Worm (Caenorhabditis elegans) whole organism, mixed stage, embryonic: ENCODE data around the gene rheb-1.
"Not testable (repeated sequence)": the region's sequence is repeated elsewhere in the genome, so short reads cannot be mapped to it uniquely, and the experiment has no call there.

Experiments used
- bed-3 ChIP-seq: fragments of 200-800 bp; sonication (Bioruptor generic); optimal IDR thresholded peaks from 3 replicates; lab custom pipeline; 2018; ENCODE audit warnings: mild to moderate bottlenecking, missing genetic modification characterization, moderate library complexity, missing compliant biosample characterization
- blmp-1 ChIP-seq: fragments of 150-350 bp; optimal IDR thresholded peaks from 2 replicates; lab custom pipeline; 2014; ENCODE audit warnings: missing biosample characterization, missing genetic modification characterization
- ceh-83 ChIP-seq: fragments of 200-800 bp; sonication (Bioruptor generic); optimal IDR thresholded peaks from 2 replicates; lab custom pipeline; 2018; ENCODE audit warnings: mild to moderate bottlenecking, missing genetic modification characterization, missing compliant biosample characterization
- ces-1 ChIP-seq: fragments of 150-350 bp; optimal IDR thresholded peaks from 2 replicates; lab custom pipeline; 2014; ENCODE audit warnings: missing biosample characterization, missing genetic modification reagents, missing genetic modification characterization
- cnd-1 ChIP-seq: fragments of 200-800 bp; sonication (Bioruptor generic); optimal IDR thresholded peaks from 2 replicates; lab custom pipeline; 2018; ENCODE audit warnings: mild to moderate bottlenecking, missing genetic modification characterization, missing compliant biosample characterization
- drap-1 ChIP-seq: fragments of 200-800 bp; sonication (Bioruptor generic); optimal IDR thresholded peaks from 3 replicates; lab custom pipeline; 2018; ENCODE audit warnings: mild to moderate bottlenecking, missing genetic modification characterization, missing compliant biosample characterization
- elt-1 ChIP-seq: sonication (generic microtip); optimal IDR thresholded peaks from 2 replicates; lab custom pipeline; 2017; ENCODE audit warnings: missing genetic modification characterization, mild to moderate bottlenecking, missing compliant biosample characterization, antibody characterized with exemption, moderate library complexity, borderline replicate concordance; ENCODE audit not compliant: insufficient read depth
- elt-3 ChIP-seq: fragments of 150-350 bp; optimal IDR thresholded peaks from 2 replicates; lab custom pipeline; 2014; ENCODE audit warnings: missing biosample characterization, missing genetic modification characterization
- flh-1 ChIP-seq: fragments of 200-800 bp; sonication (Bioruptor generic); optimal IDR thresholded peaks from 2 replicates; lab custom pipeline; 2018; ENCODE audit warnings: mild to moderate bottlenecking, missing genetic modification characterization, moderate library complexity, missing compliant biosample characterization
- hlh-1 ChIP-seq: fragments of 150-350 bp; optimal IDR thresholded peaks from 2 replicates; lab custom pipeline; 2014; ENCODE audit warnings: missing biosample characterization, missing genetic modification reagents, missing genetic modification characterization
- lin-32 ChIP-seq: fragments of 200-800 bp; sonication (Bioruptor generic); optimal IDR thresholded peaks from 2 replicates; lab custom pipeline; 2018; ENCODE audit warnings: mild to moderate bottlenecking, missing genetic modification characterization, missing compliant biosample characterization
- lsy-2 ChIP-seq: fragments of 150-350 bp; optimal IDR thresholded peaks from 2 replicates; lab custom pipeline; 2014; ENCODE audit warnings: missing biosample characterization, missing genetic modification characterization
- mab-5 ChIP-seq: fragments of 150-350 bp; optimal IDR thresholded peaks from 2 replicates; lab custom pipeline; 2014; ENCODE audit warnings: missing biosample characterization, missing genetic modification characterization
- mep-1 ChIP-seq: fragments of 150-350 bp; optimal IDR thresholded peaks from 2 replicates; lab custom pipeline; 2017; ENCODE audit warnings: missing biosample characterization, missing genetic modification reagents, missing genetic modification characterization, inconsistent platforms
- mls-2 ChIP-seq: sonication (generic microtip); optimal IDR thresholded peaks from 2 replicates; lab custom pipeline; 2016; ENCODE audit warnings: mild to moderate bottlenecking, missing genetic modification characterization, moderate library complexity, missing compliant biosample characterization
- nhr-237 ChIP-seq: fragments of 150-350 bp; optimal IDR thresholded peaks from 2 replicates; lab custom pipeline; 2014; ENCODE audit warnings: missing biosample characterization, missing genetic modification characterization
- pha-4 ChIP-seq: fragments of 150-350 bp; optimal IDR thresholded peaks from 2 replicates; lab custom pipeline; 2018; ENCODE audit warnings: missing biosample characterization, missing genetic modification reagents, missing genetic modification characterization
- tbx-8 ChIP-seq: fragments of 200-800 bp; sonication (Bioruptor generic); optimal IDR thresholded peaks from 2 replicates; lab custom pipeline; 2018; ENCODE audit warnings: mild to moderate bottlenecking, missing genetic modification characterization, moderate library complexity, missing compliant biosample characterization
- unc-39 ChIP-seq: fragments of 150-350 bp; optimal IDR thresholded peaks from 2 replicates; lab custom pipeline; 2014; ENCODE audit warnings: missing biosample characterization, missing genetic modification characterization
- unc-62 ChIP-seq: fragments of 150-350 bp; optimal IDR thresholded peaks from 2 replicates; lab custom pipeline; 2014; ENCODE audit warnings: missing biosample characterization, missing genetic modification reagents, missing genetic modification characterization
- zip-8 ChIP-seq: fragments of 150-350 bp; optimal IDR thresholded peaks from 2 replicates; lab custom pipeline; 2014; ENCODE audit warnings: missing biosample characterization, missing genetic modification characterization
- ztf-11 ChIP-seq: fragments of 150-350 bp; optimal IDR thresholded peaks from 2 replicates; lab custom pipeline; 2014; ENCODE audit warnings: missing biosample characterization, missing genetic modification characterization

The rheb-1 gene

ce11 chrIII:9420231-9420630, 35.6 kb downstream of the rheb-1 start, which contains the start of gene T26G10.4:
TSS of gene T26G10.4 (plus strand) at chrIII:9420531.
- TF ChIP-seq lin-32 (GFP tag; lab: Kevin White, UChicago); hlh-1 (tag; lab: Kevin White, UChicago); mep-1 (tag; lab: Kevin White, UChicago): not testable (repeated sequence)

ce11 chrIII:9413340-9413739, 42.5 kb downstream of the rheb-1 start, which contains the start of gene T26G10.3:
TSS of gene T26G10.3 (minus strand) at chrIII:9413440.
- TF ChIP-seq unc-39 (tag; lab: Kevin White, UChicago) (no peak), ztf-11 (tag; lab: Kevin White, UChicago) (no peak), pha-4 (no peak), unc-62 (GFP tag; lab: Kevin White, UChicago) (no peak), mab-5 (tag; lab: Kevin White, UChicago) (no peak), elt-1 (tag; lab: Kevin White, UChicago) (no peak), mep-1 (tag; lab: Kevin White, UChicago) (no peak), drap-1 (GFP tag; lab: Kevin White, UChicago) (no peak), tbx-8 (GFP tag; lab: Kevin White, UChicago) (no peak), elt-3 (tag; lab: Kevin White, UChicago) (no peak), ceh-83 (GFP tag; lab: Kevin White, UChicago) (no peak), zip-8 (tag; lab: Kevin White, UChicago) (no peak), lsy-2 (tag; lab: Kevin White, UChicago) (no peak), bed-3 (GFP tag; lab: Kevin White, UChicago) (no peak), cnd-1 (tag; lab: Kevin White, UChicago) (no peak), flh-1 (GFP tag; lab: Kevin White, UChicago) (no peak)
- TF ChIP-seq, all 35 proteins: peak for 0

- TF ChIP-seq ces-1 (GFP tag; lab: Kevin White, UChicago), result peak; percentile 66
- TF ChIP-seq zip-8 (tag; lab: Kevin White, UChicago), result no peak
- no peak for TF ChIP-seq unc-39 (tag; lab: Kevin White, UChicago)
- peak; percentile 64 for TF ChIP-seq lsy-2 (tag; lab: Kevin White, UChicago)
- peak; percentile 43 for TF ChIP-seq blmp-1 (tag; lab: Kevin White, UChicago)
- no peak for TF ChIP-seq mls-2 (tag; lab: Kevin White, UChicago)
- peak; percentile 49 for TF ChIP-seq mep-1 (tag; lab: Kevin White, UChicago)
- no peak for TF ChIP-seq unc-62 (GFP tag; lab: Kevin White, UChicago)
- peak; percentile 35 for TF ChIP-seq pha-4
- no peak for TF ChIP-seq lin-32 (GFP tag; lab: Kevin White, UChicago)
- TF ChIP-seq nhr-237 (tag; lab: Kevin White, UChicago), result peak; percentile 30
These were observed 49.2 kb downstream of the rheb-1 start, which contains the start of gene T26G10.1 for ce11 chrIII:9406600-9406999. TSS of gene T26G10.1 (minus strand) at chrIII:9406641.
